Fruit fly (Drosophila melanogaster) whole organism, wandering third instar larva: ENCODE results near the gene BomT3.

Experiments
- Abd-B ChIP-seq: fragments of >200 bp; optimal IDR thresholded peaks from 2 replicates; lab custom pipeline; 2017; ENCODE audit warnings: missing biosample characterization, missing genetic modification characterization
- CG9705 ChIP-seq: fragments of 200-800 bp; sonication (Bioruptor generic); optimal IDR thresholded peaks from 2 replicates; lab custom pipeline; 2018; ENCODE audit warnings: missing biosample characterization, mild to moderate bottlenecking, missing genetic modification characterization
- CrebA ChIP-seq: fragments of 200-800 bp; sonication (Bioruptor generic); optimal IDR thresholded peaks from 2 replicates; lab custom pipeline; 2016; ENCODE audit warnings: missing biosample characterization, mild to moderate bottlenecking, missing genetic modification characterization, borderline replicate concordance
- Dfd ChIP-seq: fragments of >200 bp; optimal IDR thresholded peaks from 2 replicates; lab custom pipeline; 2017; ENCODE audit warnings: missing biosample characterization, missing genetic modification characterization
- Dif ChIP-seq: fragments of 200-275, 200-300 bp; sonication (Bioruptor generic); optimal IDR thresholded peaks from 2 replicates; lab custom pipeline; 2018; ENCODE audit warnings: missing biosample characterization, missing genetic modification characterization; ENCODE audit not compliant: partially characterized antibody
- GATAd ChIP-seq: sonication (Bioruptor generic); optimal IDR thresholded peaks from 2 replicates; lab custom pipeline; 2016; ENCODE audit warnings: missing biosample characterization, missing genetic modification characterization
- Hnf4 ChIP-seq: fragments of 200-800 bp; sonication (Bioruptor generic); optimal IDR thresholded peaks from 2 replicates; lab custom pipeline; 2016; ENCODE audit warnings: missing biosample characterization, mild to moderate bottlenecking, missing genetic modification characterization
- Hr83 ChIP-seq: fragments of 200-300 bp; sonication (Bioruptor generic); optimal IDR thresholded peaks from 2 replicates; lab custom pipeline; 2016; ENCODE audit warnings: missing biosample characterization, mild to moderate bottlenecking, missing genetic modification characterization, moderate library complexity; ENCODE audit not compliant: poor library complexity, severe bottlenecking
- Mio ChIP-seq: sonication (Bioruptor generic); optimal IDR thresholded peaks from 2 replicates; lab custom pipeline; 2016; ENCODE audit warnings: missing biosample characterization, missing genetic modification characterization
- N ChIP-seq: fragments of >200 bp; optimal IDR thresholded peaks from 2 replicates; lab custom pipeline; 2018; ENCODE audit warnings: missing biosample characterization, missing external identifiers, missing genetic modification characterization
- OdsH ChIP-seq: fragments of 200-800 bp; sonication (Bioruptor generic); optimal IDR thresholded peaks from 2 replicates; lab custom pipeline; 2016; ENCODE audit warnings: missing biosample characterization, mild to moderate bottlenecking, missing genetic modification characterization
- Rel ChIP-seq, 2 experiments: fragments of 200-800 bp; sonication (Bioruptor generic) in 1 of 2; optimal IDR thresholded peaks; 2 replicates in 1 of 2; 3 replicates in 1 of 2; lab custom pipeline; 2016 to 2019; ENCODE audit warnings: mild to moderate bottlenecking in 2 of 2, missing biosample characterization in 2 of 2, missing genetic modification characterization in 2 of 2, moderate library complexity in 1 of 2
- Sp1 ChIP-seq: fragments of 200-800 bp; sonication (Bioruptor generic); optimal IDR thresholded peaks from 3 replicates; lab custom pipeline; 2019; ENCODE audit warnings: missing biosample characterization, mild to moderate bottlenecking, missing genetic modification characterization, moderate library complexity
- Vsx2 ChIP-seq: fragments of 200-300, 225-300 bp; sonication (Bioruptor generic); optimal IDR thresholded peaks from 2 replicates; lab custom pipeline; 2018; ENCODE audit warnings: missing biosample characterization, missing genetic modification characterization; ENCODE audit not compliant: partially characterized antibody
- br ChIP-seq: fragments of 200-800 bp; sonication (Bioruptor generic); optimal IDR thresholded peaks from 2 replicates; lab custom pipeline; 2016; ENCODE audit warnings: missing biosample characterization, missing genetic modification characterization
- dl ChIP-seq, 2 experiments: fragments of 175-275, 200-275 bp in 1 of 2; fragments of 200-275 bp in 1 of 2; sonication (Bioruptor generic); optimal IDR thresholded peaks; lab custom pipeline; 2018; ENCODE audit warnings: mild to moderate bottlenecking in 2 of 2, missing biosample characterization in 2 of 2, missing genetic modification characterization in 2 of 2, moderate library complexity in 2 of 2; ENCODE audit not compliant: partially characterized antibody in 2 of 2, insufficient read depth in 1 of 2
- dmrt93B ChIP-seq: fragments of 200-800 bp; sonication (Bioruptor generic); optimal IDR thresholded peaks from 2 replicates; lab custom pipeline; 2018; ENCODE audit warnings: missing biosample characterization, mild to moderate bottlenecking, missing genetic modification characterization
- dsf ChIP-seq: sonication (Bioruptor generic); optimal IDR thresholded peaks from 2 replicates; lab custom pipeline; 2016; ENCODE audit warnings: missing biosample characterization, missing genetic modification characterization, borderline replicate concordance
- ey ChIP-seq: fragments of 200-800 bp; sonication (Bioruptor generic); optimal IDR thresholded peaks from 2 replicates; lab custom pipeline; 2016; ENCODE audit warnings: missing biosample characterization, missing genetic modification characterization
- foxo ChIP-seq, 2 experiments: fragments of 200-800 bp; sonication (Bioruptor generic); optimal IDR thresholded peaks; 2 replicates in 1 of 2; 3 replicates in 1 of 2; lab custom pipeline; 2016 to 2017; ENCODE audit warnings: missing biosample characterization in 2 of 2, missing genetic modification characterization in 2 of 2
- h ChIP-seq: fragments of 200-800 bp; sonication (Bioruptor generic); optimal IDR thresholded peaks from 3 replicates; lab custom pipeline; 2016; ENCODE audit warnings: missing biosample characterization, mild to moderate bottlenecking, missing genetic modification characterization
- jim ChIP-seq: fragments of 175-275, 200-325 bp; sonication (Bioruptor generic); optimal IDR thresholded peaks from 2 replicates; lab custom pipeline; 2016; ENCODE audit warnings: missing biosample characterization, mild to moderate bottlenecking, missing genetic modification characterization
- lola ChIP-seq: fragments of >200 bp; optimal IDR thresholded peaks from 2 replicates; lab custom pipeline; 2017; ENCODE audit warnings: missing biosample characterization, missing genetic modification characterization
- psq ChIP-seq: fragments of 200-800 bp; sonication (Bioruptor generic); optimal IDR thresholded peaks from 3 replicates; lab custom pipeline; 2017; ENCODE audit warnings: missing biosample characterization, mild to moderate bottlenecking, missing genetic modification characterization, moderate library complexity
- rgr ChIP-seq: fragments of 200-800 bp; sonication (Bioruptor generic); optimal IDR thresholded peaks from 3 replicates; lab custom pipeline; 2016; ENCODE audit warnings: missing biosample characterization, mild to moderate bottlenecking, missing genetic modification characterization
- sage ChIP-seq: fragments of 200-800 bp; sonication (Bioruptor generic); optimal IDR thresholded peaks from 2 replicates; lab custom pipeline; 2016; ENCODE audit warnings: missing biosample characterization, mild to moderate bottlenecking, missing genetic modification characterization
- sv ChIP-seq: fragments of 200-800 bp; sonication (Bioruptor generic); optimal IDR thresholded peaks from 3 replicates; lab custom pipeline; 2016; ENCODE audit warnings: missing biosample characterization, missing genetic modification characterization
- tai ChIP-seq: sonication (Bioruptor generic); optimal IDR thresholded peaks from 2 replicates; lab custom pipeline; 2016; ENCODE audit warnings: missing biosample characterization, missing genetic modification characterization
- usp ChIP-seq: fragments of >200 bp; optimal IDR thresholded peaks from 2 replicates; lab custom pipeline; 2017; ENCODE audit warnings: missing biosample characterization, missing genetic modification characterization

Gene BomT3

DNA sequence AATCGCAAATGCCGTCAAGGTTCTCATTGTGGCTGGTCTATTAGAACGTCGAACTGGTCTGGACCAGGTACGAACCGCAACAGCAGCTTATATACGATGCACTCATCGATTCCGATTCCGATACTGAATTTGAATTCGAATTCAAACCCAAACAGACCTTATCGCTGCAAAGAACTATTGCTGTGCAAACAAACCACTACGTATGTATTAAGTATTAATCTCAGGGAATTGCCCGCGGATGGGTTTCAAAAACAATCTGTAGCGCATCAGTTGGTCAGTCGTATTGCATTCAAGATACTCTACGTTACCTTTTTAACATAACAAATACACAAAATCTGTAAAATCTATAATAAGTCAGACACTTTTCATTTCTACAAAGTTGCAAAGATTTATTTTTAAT is at the start of gene BomT3:
TSS of gene BomT3 (minus strand) at position 101 of the 400 bp plus-strand sequence.
- TF ChIP-seq GATAd (GFP tag; lab: Kevin White, UChicago) (no peak), ey (GFP tag; lab: Kevin White, UChicago) (no peak), Dfd (no peak), foxo (GFP tag; optimal IDR thresholded peaks at IDR 0.05; lab: Kevin White, UChicago) (no peak), Dif (GFP tag; lab: Kevin White, UChicago) (no peak), CG9705 (no peak), N (GFP tag; lab: Kevin White, UChicago) (no peak), Vsx2 (GFP tag; lab: Kevin White, UChicago) (no peak), br (GFP tag; lab: Kevin White, UChicago) (no peak), Abd-B (GFP tag; lab: Kevin White, UChicago) (no peak), tai (GFP tag; lab: Kevin White, UChicago) (no peak), Rel (GFP tag; optimal IDR thresholded peaks at IDR 0.05; lab: Kevin White, UChicago) (no peak), Rel (tag; optimal IDR thresholded peaks at IDR 0.05; lab: Kevin White, UChicago) (no peak)

DNA sequence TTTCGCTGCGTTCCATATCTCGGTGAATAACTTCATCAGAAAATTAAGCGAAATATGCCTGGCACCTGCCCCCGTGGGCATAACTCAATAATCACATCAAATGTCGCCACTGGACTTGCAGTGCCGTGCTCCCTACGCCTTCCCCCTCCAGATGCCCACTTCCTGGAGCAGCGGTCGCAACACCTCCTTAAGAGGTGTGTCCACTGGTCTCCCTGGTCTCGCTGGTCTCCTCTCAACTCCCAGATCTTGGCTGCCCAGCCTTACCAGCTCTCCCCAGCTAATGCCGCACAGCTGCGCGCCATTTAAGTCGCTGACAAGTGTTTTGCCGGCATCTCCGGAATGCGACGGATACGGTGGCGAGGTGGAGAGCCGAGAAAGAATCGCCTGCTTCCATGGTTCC is 49.3 kb upstream of the BomT3 start:
- TF ChIP-seq br (GFP tag; lab: Kevin White, UChicago) (no peak), Mio (GFP tag; lab: Kevin White, UChicago) (no peak), dsf (GFP tag; lab: Kevin White, UChicago) (no peak), usp (GFP tag; lab: Kevin White, UChicago) (no peak), rgr (GFP tag; lab: Kevin White, UChicago) (no peak), CG9705 (no peak), Abd-B (GFP tag; lab: Kevin White, UChicago) (no peak), OdsH (GFP tag; lab: Kevin White, UChicago) (no peak), h (GFP tag; lab: Kevin White, UChicago) (no peak)

dm6 chr3R:22134462-22134861 is 48.3 kb upstream of the BomT3 start:
- no peak for TF ChIP-seq sage (GFP tag; lab: Kevin White, UChicago)
- peak; percentile 34 for TF ChIP-seq psq (GFP tag; lab: Kevin White, UChicago)
- TF ChIP-seq, all 38 proteins: peak for 1

DNA sequence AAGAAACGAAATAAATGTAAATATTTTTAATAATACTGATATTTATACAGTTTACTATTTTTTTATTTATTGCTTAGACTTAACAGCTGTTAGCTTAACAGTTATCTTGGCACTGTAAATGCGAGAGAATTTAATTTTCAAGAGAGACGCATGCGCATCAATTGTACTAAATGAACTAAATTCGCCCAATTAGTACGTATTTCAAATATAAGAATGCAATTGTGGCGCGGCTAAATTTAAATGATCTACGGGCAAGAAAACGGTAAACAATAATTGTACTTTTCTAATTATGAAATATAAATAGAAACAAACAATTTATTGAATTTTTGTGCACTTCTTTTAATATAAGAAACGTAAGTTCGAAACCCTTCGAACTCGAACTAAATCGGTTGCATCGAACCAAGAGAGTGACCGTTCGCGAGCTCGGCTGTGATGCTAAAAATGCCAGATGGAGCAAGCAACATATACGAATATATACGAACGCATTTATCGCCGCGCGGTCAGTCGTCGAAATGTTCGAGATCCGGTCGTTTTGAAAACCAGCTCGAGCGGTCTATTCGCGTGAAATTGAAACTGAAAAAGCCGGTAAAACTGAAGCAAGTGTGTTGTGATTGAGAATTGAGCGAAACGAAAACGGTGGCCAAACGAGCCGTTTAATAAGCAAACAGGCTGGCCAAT is 47.3 kb upstream of the BomT3 start, which contains the start of gene SKIP:
TSS of gene SKIP (plus strand) at position 494 of the 678 bp plus-strand sequence.
- TF ChIP-seq Dif (GFP tag; lab: Kevin White, UChicago) (peak; percentile 65), OdsH (GFP tag; lab: Kevin White, UChicago) (peak; percentile 14), Hr83 (peak; percentile 53), Sp1 (GFP tag; lab: Kevin White, UChicago) (no peak), GATAd (GFP tag; lab: Kevin White, UChicago) (no peak), Hnf4 (GFP tag; lab: Kevin White, UChicago) (peak; percentile 44), Dfd (no peak), CrebA (GFP tag; lab: Kevin White, UChicago) (peak; percentile 40), br (GFP tag; lab: Kevin White, UChicago) (peak; percentile 5), foxo (GFP tag; optimal IDR thresholded peaks at IDR 0.05; lab: Kevin White, UChicago) (no peak), tai (GFP tag; lab: Kevin White, UChicago) (peak; percentile 7), rgr (GFP tag; lab: Kevin White, UChicago) (peak; percentile 21), Mio (GFP tag; lab: Kevin White, UChicago) (no peak), N (GFP tag; lab: Kevin White, UChicago) (no peak), lola (GFP tag; lab: Kevin White, UChicago) (no peak), sage (GFP tag; lab: Kevin White, UChicago) (peak; percentile 68), Rel (GFP tag; optimal IDR thresholded peaks at IDR 0.05; lab: Kevin White, UChicago) (peak; percentile 28), Rel (tag; optimal IDR thresholded peaks at IDR 0.05; lab: Kevin White, UChicago) (no peak), sv (peak; percentile 6), dl (GFP tag; optimal IDR thresholded peaks at IDR 0.05; lab: Kevin White, UChicago; ENCODE audit: insufficient read depth in 1 of 2, partially characterized antibody in 2 of 2) (no peak)

dm6 chr3R:22124863-22125262 is 38.7 kb upstream of the BomT3 start:
- TF ChIP-seq jim (no peak), dmrt93B (GFP tag; lab: Kevin White, UChicago) (no peak), Dfd (peak; percentile 45)
